Fruit fly (Drosophila melanogaster) whole organism, prepupa: ENCODE measurements around the gene Ndf.
A peak's percentile ranks its signal among the peaks of the same experiment; 100 is the strongest.

Experiments used
- Blimp-1 ChIP-seq: fragments of 200-800 bp; sonication (Bioruptor generic); optimal IDR thresholded peaks from 3 replicates; lab custom pipeline; 2017; ENCODE audit warnings: missing biosample characterization, missing genetic modification characterization, mild to moderate bottlenecking, moderate library complexity, missing genetic modification reagents
- CG10669 ChIP-seq: fragments of 200-800 bp; sonication (Bioruptor generic); optimal IDR thresholded peaks from 3 replicates; lab custom pipeline; 2018; ENCODE audit warnings: missing biosample characterization, mild to moderate bottlenecking, missing genetic modification characterization, moderate library complexity
- CG11294 ChIP-seq: fragments of 200-800 bp; sonication (Bioruptor generic); IDR thresholded peaks from 2 replicates; pipeline ENCODE4 v1.3.6; 2022; ENCODE audit warnings: missing biosample characterization, missing genetic modification characterization
- CG11902 ChIP-seq: fragments of 200-800 bp; sonication (Bioruptor generic); optimal IDR thresholded peaks from 3 replicates; lab custom pipeline; 2016; ENCODE audit warnings: missing biosample characterization, missing genetic modification characterization
- CG15336 ChIP-seq: fragments of 200-800 bp; sonication (Bioruptor generic); IDR thresholded peaks from 2 replicates; pipeline ENCODE4 v1.3.6; 2022; ENCODE audit warnings: missing biosample characterization, missing genetic modification characterization
- CG1621 ChIP-seq: fragments of 200-800 bp; sonication (Bioruptor generic); optimal IDR thresholded peaks from 3 replicates; lab custom pipeline; 2018; ENCODE audit warnings: missing biosample characterization, mild to moderate bottlenecking, missing genetic modification characterization
- CG16779 ChIP-seq: fragments of 200-800 bp; sonication (Bioruptor generic); optimal IDR thresholded peaks from 3 replicates; lab custom pipeline; 2017; ENCODE audit warnings: missing biosample characterization, mild to moderate bottlenecking, missing genetic modification characterization
- CG3032 ChIP-seq: fragments of 200-800 bp; optimal IDR thresholded peaks from 2 replicates; lab custom pipeline; 2019; ENCODE audit warnings: missing biosample characterization, mild to moderate bottlenecking, missing genetic modification characterization, moderate library complexity
- CG31627 ChIP-seq: fragments of 200-800 bp; sonication (Bioruptor generic); optimal IDR thresholded peaks from 3 replicates; lab custom pipeline; 2016; ENCODE audit warnings: missing biosample characterization, missing genetic modification characterization
- CG32006 ChIP-seq: fragments of 200-800 bp; sonication (Bioruptor generic); optimal IDR thresholded peaks from 3 replicates; lab custom pipeline; 2017; ENCODE audit warnings: missing biosample characterization, mild to moderate bottlenecking, missing genetic modification characterization
- CG34406 ChIP-seq: fragments of 200-800 bp; sonication (Bioruptor generic); optimal IDR thresholded peaks from 3 replicates; lab custom pipeline; 2016; ENCODE audit warnings: missing biosample characterization, missing genetic modification characterization
- CG3919 ChIP-seq: fragments of 200-800 bp; sonication (Bioruptor generic); optimal IDR thresholded peaks from 3 replicates; lab custom pipeline; 2016; ENCODE audit warnings: missing biosample characterization, missing genetic modification characterization
- CG4318 ChIP-seq: fragments of 200-800 bp; sonication (Bioruptor generic); optimal IDR thresholded peaks from 3 replicates; lab custom pipeline; 2017; ENCODE audit warnings: missing biosample characterization, mild to moderate bottlenecking, missing genetic modification characterization
- CG6163 ChIP-seq: fragments of 200-800 bp; sonication (Bioruptor generic); IDR thresholded peaks from 3 replicates; pipeline ENCODE4 v1.3.6; 2022; ENCODE audit warnings: missing biosample characterization, missing genetic modification characterization
- CG6276 ChIP-seq: fragments of 200-800 bp; sonication (Bioruptor generic); optimal IDR thresholded peaks from 2 replicates; lab custom pipeline; 2017; ENCODE audit warnings: missing biosample characterization, mild to moderate bottlenecking, missing genetic modification characterization
- CG6808 ChIP-seq: fragments of 200-800 bp; sonication (Bioruptor generic); optimal IDR thresholded peaks from 3 replicates; lab custom pipeline; 2017; ENCODE audit warnings: missing biosample characterization, missing genetic modification characterization, mild to moderate bottlenecking, moderate library complexity, missing genetic modification reagents
- CG6854 ChIP-seq: fragments of 200-800 bp; sonication (Bioruptor generic); optimal IDR thresholded peaks from 2 replicates; lab custom pipeline; 2017; ENCODE audit warnings: missing biosample characterization, mild to moderate bottlenecking, missing genetic modification characterization
- CG8119 ChIP-seq: fragments of 200-800 bp; sonication (Bioruptor generic); IDR thresholded peaks from 3 replicates; pipeline ENCODE4 v1.3.6; 2022; ENCODE audit warnings: missing biosample characterization, missing genetic modification characterization
- CG8319 ChIP-seq: fragments of 200-800 bp; sonication (Bioruptor generic); optimal IDR thresholded peaks from 3 replicates; lab custom pipeline; 2016; ENCODE audit warnings: missing biosample characterization, missing genetic modification characterization
- CG8632 ChIP-seq: fragments of 200-800 bp; sonication (Bioruptor generic); optimal IDR thresholded peaks from 3 replicates; lab custom pipeline; 2016; ENCODE audit warnings: missing biosample characterization, missing genetic modification characterization
- CG9139 ChIP-seq: fragments of 200-800 bp; sonication (Bioruptor generic); optimal IDR thresholded peaks from 3 replicates; lab custom pipeline; 2017; ENCODE audit warnings: missing biosample characterization, mild to moderate bottlenecking, missing genetic modification characterization
- Eip75B ChIP-seq: fragments of 200-800 bp; sonication (Bioruptor generic); optimal IDR thresholded peaks from 3 replicates; lab custom pipeline; 2016; ENCODE audit warnings: missing biosample characterization, missing genetic modification characterization
- Eip78C ChIP-seq: fragments of 200-800 bp; sonication (Bioruptor generic); peaks from one replicate; lab custom pipeline; 2016; ENCODE audit warnings: missing biosample characterization, missing genetic modification characterization
- Ets96B ChIP-seq: fragments of 200-800 bp; optimal IDR thresholded peaks from 2 replicates; lab custom pipeline; 2019; ENCODE audit warnings: missing biosample characterization, mild to moderate bottlenecking, missing genetic modification characterization, moderate library complexity
- Gug ChIP-seq: fragments of 200-800 bp; sonication (Bioruptor generic); IDR thresholded peaks from 2 replicates; pipeline ENCODE4 v1.3.6; 2022; ENCODE audit warnings: missing biosample characterization, missing genetic modification characterization
- Hr38 ChIP-seq: sonication (Bioruptor generic); optimal IDR thresholded peaks from 2 replicates; lab custom pipeline; 2016; ENCODE audit warnings: missing biosample characterization, missing genetic modification characterization
- Hr39 ChIP-seq: fragments of 200-800 bp; sonication (Bioruptor generic); optimal IDR thresholded peaks from 2 replicates; lab custom pipeline; 2016; ENCODE audit warnings: missing biosample characterization, missing genetic modification characterization
- Hr4 ChIP-seq: fragments of 200-800 bp; sonication (Bioruptor generic); optimal IDR thresholded peaks from 3 replicates; lab custom pipeline; 2016; ENCODE audit warnings: missing biosample characterization, missing genetic modification characterization
- Lpt ChIP-seq: fragments of 200-800 bp; sonication (Bioruptor generic); optimal IDR thresholded peaks from 3 replicates; lab custom pipeline; 2016; ENCODE audit warnings: missing biosample characterization, missing genetic modification characterization
- Met ChIP-seq: fragments of 200-800 bp; sonication (Bioruptor generic); optimal IDR thresholded peaks from 3 replicates; lab custom pipeline; 2016; ENCODE audit warnings: missing biosample characterization, missing genetic modification characterization
- OdsH ChIP-seq: fragments of 200-800 bp; sonication (Bioruptor generic); optimal IDR thresholded peaks from 3 replicates; lab custom pipeline; 2016; ENCODE audit warnings: missing biosample characterization, missing genetic modification characterization
- Smox ChIP-seq: fragments of 200-800 bp; sonication (Bioruptor generic); optimal IDR thresholded peaks from 3 replicates; lab custom pipeline; 2016; ENCODE audit warnings: missing biosample characterization, missing genetic modification characterization
- Sox102F ChIP-seq: fragments of 200-800 bp; sonication (Bioruptor generic); optimal IDR thresholded peaks from 2 replicates; lab custom pipeline; 2016; ENCODE audit warnings: missing biosample characterization, mild to moderate bottlenecking, missing genetic modification characterization
- Sox14 ChIP-seq: fragments of 200-800 bp; sonication (Bioruptor generic); optimal IDR thresholded peaks from 3 replicates; lab custom pipeline; 2016; ENCODE audit warnings: missing biosample characterization, missing genetic modification characterization
- Sox15 ChIP-seq: fragments of 200-800 bp; sonication (Bioruptor generic); optimal IDR thresholded peaks from 3 replicates; lab custom pipeline; 2016; ENCODE audit warnings: missing biosample characterization, missing genetic modification characterization
- acj6 ChIP-seq: fragments of 200-800 bp; sonication (Bioruptor generic); optimal IDR thresholded peaks from 3 replicates; lab custom pipeline; 2016; ENCODE audit warnings: missing biosample characterization, missing genetic modification characterization
- dsx ChIP-seq: fragments of 200-800 bp; optimal IDR thresholded peaks from 3 replicates; lab custom pipeline; 2019; ENCODE audit warnings: missing biosample characterization, mild to moderate bottlenecking, missing genetic modification characterization, moderate library complexity; ENCODE audit not compliant: poor library complexity, severe bottlenecking
- eg ChIP-seq: fragments of 200-800 bp; sonication (Bioruptor generic); IDR thresholded peaks from 3 replicates; pipeline ENCODE4 v1.3.6; 2022; ENCODE audit warnings: missing biosample characterization, missing genetic modification characterization
- fd59A ChIP-seq: fragments of 200-800 bp; sonication (Bioruptor generic); optimal IDR thresholded peaks from 2 replicates; lab custom pipeline; 2017; ENCODE audit warnings: missing biosample characterization, mild to moderate bottlenecking, missing genetic modification characterization, missing genetic modification reagents
- fkh ChIP-seq: fragments of 200-800 bp; sonication (Bioruptor generic); optimal IDR thresholded peaks from 3 replicates; lab custom pipeline; 2017; ENCODE audit warnings: missing biosample characterization, mild to moderate bottlenecking, missing genetic modification characterization, moderate library complexity
- salr ChIP-seq, 2 experiments: fragments of 200-800 bp; sonication (Bioruptor generic); optimal IDR thresholded peaks; 3 replicates each; lab custom pipeline; 2016 to 2018; ENCODE audit warnings: missing biosample characterization in 2 of 2, missing genetic modification characterization in 2 of 2, mild to moderate bottlenecking in 1 of 2
- ss ChIP-seq, 2 experiments: fragments of 200-800 bp; sonication (Bioruptor generic); optimal IDR thresholded peaks; 2 replicates in 1 of 2; 3 replicates in 1 of 2; lab custom pipeline; 2017 to 2018; ENCODE audit warnings: mild to moderate bottlenecking in 2 of 2, missing biosample characterization in 2 of 2, missing genetic modification characterization in 2 of 2, moderate library complexity in 1 of 2
- svp ChIP-seq: fragments of 200-800 bp; sonication (Bioruptor generic); peaks from one replicate; lab custom pipeline; 2016; ENCODE audit warnings: missing biosample characterization, missing genetic modification characterization
- topi ChIP-seq: fragments of 200-800 bp; sonication (Bioruptor generic); optimal IDR thresholded peaks from 3 replicates; lab custom pipeline; 2016; ENCODE audit warnings: missing biosample characterization, missing genetic modification characterization
- vri ChIP-seq: fragments of 200-800 bp; sonication (Bioruptor generic); optimal IDR thresholded peaks from 3 replicates; lab custom pipeline; 2016; ENCODE audit warnings: missing biosample characterization, mild to moderate bottlenecking, missing genetic modification characterization

Ndf gene

DNA sequence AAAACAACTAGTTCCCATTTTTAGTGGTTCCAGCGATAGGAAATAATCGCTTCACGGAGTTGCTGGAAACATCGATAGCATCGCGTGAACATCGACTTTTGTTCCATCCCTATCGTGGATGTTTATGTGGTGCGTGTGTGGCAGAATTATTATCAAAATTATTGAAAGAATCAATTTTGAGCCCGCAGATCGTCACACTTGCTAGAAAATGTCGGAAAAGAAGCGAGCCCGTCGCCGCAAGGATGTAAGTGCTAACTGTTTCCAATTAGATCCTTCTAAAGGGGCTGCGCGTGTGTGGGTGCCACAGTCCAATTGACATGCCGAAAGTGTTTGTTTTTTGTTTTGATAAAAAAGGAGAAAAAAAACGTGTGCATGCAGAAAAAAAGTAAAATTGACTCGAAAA, 5.7 kb downstream of the Ndf start, which contains the start of gene Trp1:
Gene Trp1 (plus strand): TSS at position 89 of the 403 bp plus-strand sequence.
- TF ChIP-seq CG34406 (GFP tag; lab: Kevin White, UChicago) (no peak), Eip75B (GFP tag; lab: Kevin White, UChicago) (no peak), CG32006 (no peak), CG9139 (GFP tag; lab: Kevin White, UChicago) (peak; percentile 84), Hr39 (GFP tag; lab: Kevin White, UChicago) (no peak), CG11294 (GFP tag; lab: Robert Waterston, UW) (no peak), vri (GFP tag; lab: Kevin White, UChicago) (no peak), eg (GFP tag; lab: Robert Waterston, UW) (peak; percentile 68; the same call in 1 of the 3 replicates), Met (GFP tag; lab: Kevin White, UChicago) (no peak), CG11902 (no peak), OdsH (GFP tag; lab: Kevin White, UChicago) (no peak), dsx (GFP tag; lab: Kevin White, UChicago) (no peak), salr (GFP tag; optimal IDR thresholded peaks at IDR 0.05; lab: Kevin White, UChicago) (peak in 1 of 2 experiments; percentile 6), Hr38 (GFP tag; lab: Kevin White, UChicago) (no peak), Sox14 (peak; percentile 4), Blimp-1 (GFP tag; lab: Kevin White, UChicago) (no peak), CG10669 (GFP tag; lab: Kevin White, UChicago) (peak; percentile 33), fd59A (GFP tag; lab: Kevin White, UChicago) (no peak), Sox102F (GFP tag; lab: Kevin White, UChicago) (no peak), CG6854 (GFP tag; lab: Kevin White, UChicago) (no peak), CG3032 (peak; percentile 9), CG3919 (GFP tag; lab: Kevin White, UChicago) (no peak), svp (GFP tag; lab: Kevin White, UChicago) (no peak), Hr4 (no peak), acj6 (GFP tag; lab: Kevin White, UChicago) (no peak), CG4318 (GFP tag; lab: Kevin White, UChicago) (no peak), ss (GFP tag; optimal IDR thresholded peaks at IDR 0.05; lab: Kevin White, UChicago) (peak; percentile 30 to 57), CG8119 (GFP tag; lab: Robert Waterston, UW) (peak; percentile 60; the same call in 2 of the 3 replicates), CG31627 (no peak), Eip78C (GFP tag; lab: Kevin White, UChicago) (peak; percentile 28), CG6163 (GFP tag; lab: Robert Waterston, UW) (peak; percentile 64; the same call in 1 of the 3 replicates), Sox15 (GFP tag; lab: Kevin White, UChicago) (no peak), CG6276 (peak; percentile 64), Ets96B (tag; lab: Kevin White, UChicago) (peak; percentile 33), CG15336 (GFP tag; lab: Robert Waterston, UW) (peak; percentile 46), CG6808 (GFP tag; lab: Kevin White, UChicago) (peak; percentile 44)

dm6 chr2L:10009800-10010658, 6.4 kb downstream of the Ndf start:
- TF ChIP-seq CG8632 (GFP tag; lab: Kevin White, UChicago), result peak; percentile 99
- peak; percentile 98 for TF ChIP-seq CG9139 (GFP tag; lab: Kevin White, UChicago)
- peak; percentile 99 for TF ChIP-seq Lpt (GFP tag; lab: Kevin White, UChicago)
- peak; percentile 100 for TF ChIP-seq Hr39 (GFP tag; lab: Kevin White, UChicago)
- peak; percentile 100 for TF ChIP-seq svp (GFP tag; lab: Kevin White, UChicago)
- peak; percentile 98 for TF ChIP-seq dsx (GFP tag; lab: Kevin White, UChicago)
- TF ChIP-seq Smox, result peak; percentile 99
- TF ChIP-seq Met (GFP tag; lab: Kevin White, UChicago), result peak; percentile 99
- peak; percentile 99 for TF ChIP-seq CG8319
- TF ChIP-seq CG8119 (GFP tag; lab: Robert Waterston, UW), result peak; percentile 98
- TF ChIP-seq topi (GFP tag; lab: Kevin White, UChicago), result peak; percentile 99
- peak; percentile 100 for TF ChIP-seq CG3919 (GFP tag; lab: Kevin White, UChicago)
- TF ChIP-seq CG6854 (GFP tag; lab: Kevin White, UChicago), result peak; percentile 99
- peak; percentile 99 for TF ChIP-seq CG10669 (GFP tag; lab: Kevin White, UChicago)
- peak; percentile 92 for TF ChIP-seq fkh
- TF ChIP-seq CG16779 (tag; lab: Kevin White, UChicago), result peak; percentile 98
- TF ChIP-seq Gug (GFP tag; lab: Robert Waterston, UW), result peak; percentile 99
- peak; percentile 99 for TF ChIP-seq Sox15 (GFP tag; lab: Kevin White, UChicago)
- TF ChIP-seq Sox14, result peak; percentile 100
- TF ChIP-seq ss (GFP tag; optimal IDR thresholded peaks at IDR 0.05; lab: Kevin White, UChicago), result peak; percentile 98 to 99
- peak; percentile 99 for TF ChIP-seq CG32006
- peak; percentile 100 for TF ChIP-seq Eip78C (GFP tag; lab: Kevin White, UChicago)
- TF ChIP-seq CG31627, result peak; percentile 100
- TF ChIP-seq Hr4, result peak; percentile 99
- peak; percentile 99 for TF ChIP-seq CG11902
- TF ChIP-seq acj6 (GFP tag; lab: Kevin White, UChicago), result peak; percentile 100
- peak; percentile 99 for TF ChIP-seq CG3032
- TF ChIP-seq CG1621 (tag; lab: Kevin White, UChicago), result peak; percentile 99
